Fruit fly (Drosophila melanogaster) whole organism, wandering third instar larva: ENCODE data around the gene Tdh.
"Not testable (repeated sequence)": the region's sequence is repeated elsewhere in the genome, so short reads cannot be mapped to it uniquely, and the experiment has no call there.

ENCODE experiments used
- Abd-B ChIP-seq: fragments of >200 bp; optimal IDR thresholded peaks from 2 replicates; lab custom pipeline; 2017; ENCODE audit warnings: missing biosample characterization, missing genetic modification characterization
- CG9705 ChIP-seq: fragments of 200-800 bp; sonication (Bioruptor generic); optimal IDR thresholded peaks from 2 replicates; lab custom pipeline; 2018; ENCODE audit warnings: missing biosample characterization, mild to moderate bottlenecking, missing genetic modification characterization
- Dfd ChIP-seq: fragments of >200 bp; optimal IDR thresholded peaks from 2 replicates; lab custom pipeline; 2017; ENCODE audit warnings: missing biosample characterization, missing genetic modification characterization
- Dif ChIP-seq: fragments of 200-275, 200-300 bp; sonication (Bioruptor generic); optimal IDR thresholded peaks from 2 replicates; lab custom pipeline; 2018; ENCODE audit warnings: missing biosample characterization, missing genetic modification characterization; ENCODE audit not compliant: partially characterized antibody
- GATAd ChIP-seq: sonication (Bioruptor generic); optimal IDR thresholded peaks from 2 replicates; lab custom pipeline; 2016; ENCODE audit warnings: missing biosample characterization, missing genetic modification characterization
- HLH106 ChIP-seq: fragments of 200-800 bp; optimal IDR thresholded peaks from 3 replicates; lab custom pipeline; 2019; ENCODE audit warnings: missing biosample characterization, mild to moderate bottlenecking, missing genetic modification characterization, moderate library complexity
- Hnf4 ChIP-seq: fragments of 200-800 bp; sonication (Bioruptor generic); optimal IDR thresholded peaks from 2 replicates; lab custom pipeline; 2016; ENCODE audit warnings: missing biosample characterization, mild to moderate bottlenecking, missing genetic modification characterization
- Hr78 ChIP-seq: fragments of >200 bp; optimal IDR thresholded peaks from 2 replicates; lab custom pipeline; 2017; ENCODE audit warnings: missing biosample characterization, missing genetic modification characterization
- Hr83 ChIP-seq: fragments of 200-300 bp; sonication (Bioruptor generic); optimal IDR thresholded peaks from 2 replicates; lab custom pipeline; 2016; ENCODE audit warnings: missing biosample characterization, mild to moderate bottlenecking, missing genetic modification characterization, moderate library complexity; ENCODE audit not compliant: poor library complexity, severe bottlenecking
- Jra ChIP-seq: sonication (Bioruptor generic); optimal IDR thresholded peaks from 2 replicates; lab custom pipeline; 2016; ENCODE audit warnings: missing biosample characterization, missing genetic modification characterization
- Mio ChIP-seq: sonication (Bioruptor generic); optimal IDR thresholded peaks from 2 replicates; lab custom pipeline; 2016; ENCODE audit warnings: missing biosample characterization, missing genetic modification characterization
- Myc ChIP-seq: fragments of >200 bp; optimal IDR thresholded peaks from 2 replicates; lab custom pipeline; 2017
- OdsH ChIP-seq: fragments of 200-800 bp; sonication (Bioruptor generic); optimal IDR thresholded peaks from 2 replicates; lab custom pipeline; 2016; ENCODE audit warnings: missing biosample characterization, mild to moderate bottlenecking, missing genetic modification characterization
- Rel ChIP-seq, 2 experiments: fragments of 200-800 bp; sonication (Bioruptor generic) in 1 of 2; optimal IDR thresholded peaks; 2 replicates in 1 of 2; 3 replicates in 1 of 2; lab custom pipeline; 2016 to 2019; ENCODE audit warnings: mild to moderate bottlenecking in 2 of 2, missing biosample characterization in 2 of 2, missing genetic modification characterization in 2 of 2, moderate library complexity in 1 of 2
- brk ChIP-seq: fragments of 200-800 bp; sonication (Bioruptor generic); optimal IDR thresholded peaks from 2 replicates; lab custom pipeline; 2016; ENCODE audit warnings: missing biosample characterization, mild to moderate bottlenecking, missing genetic modification characterization
- dmrt93B ChIP-seq: fragments of 200-800 bp; sonication (Bioruptor generic); optimal IDR thresholded peaks from 2 replicates; lab custom pipeline; 2018; ENCODE audit warnings: missing biosample characterization, mild to moderate bottlenecking, missing genetic modification characterization
- foxo ChIP-seq, 2 experiments: fragments of 200-800 bp; sonication (Bioruptor generic); optimal IDR thresholded peaks; 2 replicates in 1 of 2; 3 replicates in 1 of 2; lab custom pipeline; 2016 to 2017; ENCODE audit warnings: missing biosample characterization in 2 of 2, missing genetic modification characterization in 2 of 2
- fru ChIP-seq: fragments of 200-800 bp; sonication (Bioruptor generic); optimal IDR thresholded peaks from 3 replicates; lab custom pipeline; 2016; ENCODE audit warnings: missing biosample characterization, mild to moderate bottlenecking, missing genetic modification characterization
- h ChIP-seq: fragments of 200-800 bp; sonication (Bioruptor generic); optimal IDR thresholded peaks from 3 replicates; lab custom pipeline; 2016; ENCODE audit warnings: missing biosample characterization, mild to moderate bottlenecking, missing genetic modification characterization
- jim ChIP-seq: fragments of 175-275, 200-325 bp; sonication (Bioruptor generic); optimal IDR thresholded peaks from 2 replicates; lab custom pipeline; 2016; ENCODE audit warnings: missing biosample characterization, mild to moderate bottlenecking, missing genetic modification characterization
- pan ChIP-seq: fragments of >200 bp; optimal IDR thresholded peaks from 2 replicates; lab custom pipeline; 2017
- psq ChIP-seq: fragments of 200-800 bp; sonication (Bioruptor generic); optimal IDR thresholded peaks from 3 replicates; lab custom pipeline; 2017; ENCODE audit warnings: missing biosample characterization, mild to moderate bottlenecking, missing genetic modification characterization, moderate library complexity
- sv ChIP-seq: fragments of 200-800 bp; sonication (Bioruptor generic); optimal IDR thresholded peaks from 3 replicates; lab custom pipeline; 2016; ENCODE audit warnings: missing biosample characterization, missing genetic modification characterization
- tai ChIP-seq: sonication (Bioruptor generic); optimal IDR thresholded peaks from 2 replicates; lab custom pipeline; 2016; ENCODE audit warnings: missing biosample characterization, missing genetic modification characterization

The Tdh gene

DNA sequence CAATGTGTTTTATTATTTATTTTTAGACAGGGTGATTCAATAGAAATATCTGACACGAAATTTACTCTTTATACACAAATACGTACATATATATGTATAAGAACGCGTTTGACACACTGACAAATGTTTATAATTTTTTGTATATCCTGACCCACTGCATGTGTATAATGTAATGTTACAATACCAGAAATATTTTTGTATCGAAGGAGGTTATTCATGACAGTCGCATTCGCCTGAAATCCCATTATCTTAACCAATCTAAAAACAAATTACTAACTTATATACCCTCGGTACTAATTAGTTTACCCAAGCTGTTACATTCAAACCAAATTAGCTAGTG is 27.5 kb downstream of the Tdh start:
- TF ChIP-seq dmrt93B (GFP tag; lab: Kevin White, UChicago) (no peak), psq (GFP tag; lab: Kevin White, UChicago) (no peak), Rel (GFP tag; optimal IDR thresholded peaks at IDR 0.05; lab: Kevin White, UChicago) (no peak), Rel (tag; optimal IDR thresholded peaks at IDR 0.05; lab: Kevin White, UChicago) (no peak), pan (lab: Kevin White, UChicago) (no peak), GATAd (no peak), CG9705 (no peak), Hnf4 (GFP tag; lab: Kevin White, UChicago) (no peak), Hr83 (GFP tag; lab: Kevin White, UChicago) (no peak), Dif (GFP tag; lab: Kevin White, UChicago) (no peak), tai (GFP tag; lab: Kevin White, UChicago) (no peak)

DNA sequence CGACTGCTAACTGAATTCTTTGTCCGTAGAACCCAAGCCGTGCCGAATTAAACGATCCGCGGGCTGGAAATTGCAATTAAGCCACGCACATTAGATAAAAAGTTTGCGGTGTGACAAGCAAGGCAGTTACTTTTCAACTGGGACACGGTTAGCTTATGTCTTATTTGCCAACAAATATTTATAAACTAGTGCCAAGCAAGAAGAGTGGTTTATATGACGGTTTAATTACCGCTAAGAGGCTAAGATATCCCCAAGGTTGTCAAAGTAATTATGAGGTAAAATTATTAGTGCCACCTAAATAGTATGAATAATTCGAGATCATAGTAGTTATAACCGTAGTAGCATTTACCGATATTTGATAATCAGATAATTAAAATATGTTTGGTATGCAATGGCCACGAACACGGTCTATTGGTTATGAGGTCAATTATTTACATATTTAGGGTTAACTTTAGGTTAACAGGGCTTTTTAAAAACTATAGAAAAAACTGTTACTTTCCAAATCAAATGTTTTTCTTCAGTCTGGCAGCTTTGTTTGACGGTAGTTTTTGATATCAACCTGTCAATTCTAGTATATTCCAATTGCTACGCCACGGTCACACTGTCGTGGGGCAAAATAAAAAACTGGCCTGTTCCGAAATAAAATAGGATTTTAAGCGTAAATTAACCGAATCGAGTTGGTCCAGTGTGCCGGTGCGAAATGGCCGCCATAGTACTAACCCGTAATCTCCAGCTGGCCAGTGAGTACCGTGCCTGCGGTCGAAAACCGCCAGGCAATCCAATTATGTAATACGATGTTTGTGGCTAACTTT is 28.2 kb downstream of the Tdh start, which contains the start of gene ZnT77C:
ZnT77C (minus strand) TSS at position 142 of the 812 bp plus-strand sequence.
- TF ChIP-seq h (GFP tag; lab: Kevin White, UChicago) (no peak), psq (GFP tag; lab: Kevin White, UChicago) (no peak), Dfd (no peak), Rel (GFP tag; optimal IDR thresholded peaks at IDR 0.05; lab: Kevin White, UChicago) (no peak), Rel (tag; optimal IDR thresholded peaks at IDR 0.05; lab: Kevin White, UChicago) (peak; percentile 31), OdsH (GFP tag; lab: Kevin White, UChicago) (no peak)

DNA sequence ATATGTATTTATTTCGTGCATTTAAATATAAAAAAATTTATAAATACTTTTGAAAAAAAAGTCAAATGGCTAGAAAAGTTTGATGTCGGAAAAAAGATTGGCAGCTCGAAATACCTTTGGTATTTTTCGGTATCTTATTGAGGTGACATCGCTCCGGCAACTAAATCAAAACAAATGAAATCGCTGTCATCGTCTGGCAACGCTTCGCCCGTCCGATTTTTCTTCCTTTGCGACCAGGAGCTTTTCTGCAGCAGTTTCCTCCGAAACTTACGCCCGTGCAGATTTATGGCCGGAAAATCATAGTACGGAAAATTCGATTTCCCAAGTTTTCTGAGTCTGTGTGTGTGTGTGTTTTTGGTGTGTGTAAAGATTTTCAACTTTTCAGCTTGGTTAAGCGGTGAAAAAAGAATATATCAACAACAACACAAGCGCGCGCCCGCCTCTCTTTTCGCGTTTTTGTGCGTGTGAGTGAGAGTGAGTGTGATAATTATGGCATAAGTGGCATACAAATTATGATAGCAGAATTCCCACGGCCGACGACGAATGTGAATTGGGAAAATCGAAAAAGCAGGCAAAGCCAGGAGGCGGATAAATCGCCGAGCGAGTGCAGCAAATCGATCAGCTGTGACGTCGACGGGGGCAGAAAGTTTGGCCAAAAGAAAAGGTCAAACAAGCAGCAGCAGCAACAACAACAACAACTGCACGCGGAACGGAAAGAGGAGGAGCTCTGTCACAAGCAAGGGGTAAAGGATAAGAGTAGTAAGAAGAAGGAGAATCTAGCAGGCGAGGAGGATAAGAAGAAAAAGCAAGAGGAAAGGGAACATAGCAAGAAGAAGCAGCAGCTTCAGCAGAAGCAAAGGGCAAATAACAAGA is 30.6 kb downstream of the Tdh start, which contains the start of gene CG32425:
CG32425 (plus strand) TSS at position 200 of the 873 bp plus-strand sequence.
- TF ChIP-seq Dfd (no peak), HLH106 (tag; lab: Kevin White, UChicago) (peak; percentile 4), h (GFP tag; lab: Kevin White, UChicago) (peak; percentile 24), Rel (GFP tag; optimal IDR thresholded peaks at IDR 0.05; lab: Kevin White, UChicago) (no peak), Rel (tag; optimal IDR thresholded peaks at IDR 0.05; lab: Kevin White, UChicago) (peak; percentile 8), jim (GFP tag; lab: Kevin White, UChicago) (no peak), pan (lab: Kevin White, UChicago) (no peak), foxo (GFP tag; optimal IDR thresholded peaks at IDR 0.05; lab: Kevin White, UChicago) (peak in 1 of 2 experiments; percentile 37), Hr83 (GFP tag; lab: Kevin White, UChicago) (no peak), psq (GFP tag; lab: Kevin White, UChicago) (peak; percentile 67), Hr78 (GFP tag; lab: Kevin White, UChicago) (no peak), fru (GFP tag; lab: Kevin White, UChicago) (peak; percentile 25), OdsH (GFP tag; lab: Kevin White, UChicago) (no peak), Mio (GFP tag; lab: Kevin White, UChicago) (no peak), Myc (peak; percentile 18), Dif (GFP tag; lab: Kevin White, UChicago) (no peak)

DNA sequence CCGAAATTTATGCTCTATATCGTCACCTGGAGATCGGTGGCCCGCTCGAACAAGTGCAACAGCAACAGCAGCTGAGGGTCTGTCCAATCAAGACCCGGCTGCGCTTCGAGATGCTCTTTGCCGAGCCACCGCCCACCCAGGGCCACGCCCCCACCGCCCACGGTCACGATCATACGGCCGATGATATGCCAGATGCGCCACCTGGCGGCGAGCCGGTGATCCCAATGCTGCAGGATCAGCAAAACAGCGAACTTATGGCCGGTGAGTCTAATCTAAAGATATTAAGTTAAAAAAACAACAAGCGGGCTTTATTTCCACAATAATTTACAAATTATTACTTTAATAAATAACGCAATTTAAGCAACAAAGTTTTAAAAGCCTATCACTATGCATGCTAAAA is 31.5 kb downstream of the Tdh start:
- TF ChIP-seq brk (GFP tag; lab: Kevin White, UChicago) (no peak), Dfd (peak; percentile 87), sv (GFP tag; lab: Kevin White, UChicago) (no peak), tai (GFP tag; lab: Kevin White, UChicago) (no peak), Hnf4 (GFP tag; lab: Kevin White, UChicago) (no peak), Jra (GFP tag; lab: Kevin White, UChicago) (no peak)

DNA sequence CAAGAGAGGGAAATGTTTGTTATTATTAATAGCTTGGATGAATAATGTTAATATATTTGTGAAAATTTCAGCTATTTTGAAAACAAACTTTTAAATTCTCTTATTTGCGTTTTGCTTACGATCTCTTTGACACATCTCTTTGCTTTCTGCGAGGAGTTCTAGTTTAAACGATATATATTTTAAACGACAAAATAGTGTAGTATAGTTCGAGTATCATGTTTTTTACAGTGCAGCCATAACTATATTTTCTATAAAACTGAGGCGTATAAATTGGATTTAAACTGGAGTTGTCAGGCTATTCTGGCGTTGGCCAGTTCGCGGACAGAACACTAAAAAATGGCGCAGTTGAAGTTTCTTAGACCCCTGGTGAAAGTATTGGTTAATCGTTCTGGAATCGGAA is 32.8 kb downstream of the Tdh start, which contains the start of gene CG18281:
CG18281 (plus strand) TSS at position 301 of the 400 bp plus-strand sequence.
- not testable (repeated sequence) for TF ChIP-seq GATAd; Mio (GFP tag; lab: Kevin White, UChicago); Dfd
- TF ChIP-seq, all 38 proteins: peak for 0; not testable (repeated sequence) for 38

DNA sequence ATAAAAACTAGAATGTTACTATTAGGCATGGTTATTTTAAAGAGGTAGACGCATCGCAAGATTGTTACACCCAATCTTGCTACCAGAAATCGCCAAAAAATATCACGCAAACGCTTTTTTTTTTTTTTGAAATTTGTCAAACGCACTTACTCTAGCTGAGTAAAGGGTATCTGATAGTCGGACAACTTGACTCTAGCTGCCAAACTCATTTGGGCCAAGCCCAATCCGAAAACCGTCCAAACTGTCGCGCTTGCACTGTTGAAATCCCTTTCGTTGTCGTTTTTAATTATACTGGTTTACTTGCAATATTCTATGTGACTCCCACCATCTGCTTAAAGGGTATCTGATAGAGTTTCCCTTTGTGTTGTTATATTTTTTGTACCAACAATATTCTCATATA is 36.5 kb downstream of the Tdh start:
- no peak for TF ChIP-seq OdsH (GFP tag; lab: Kevin White, UChicago)
- no peak for TF ChIP-seq Jra (GFP tag; lab: Kevin White, UChicago)
- TF ChIP-seq Abd-B: no peak
- TF ChIP-seq Mio (GFP tag; lab: Kevin White, UChicago): no peak
- TF ChIP-seq pan (lab: Kevin White, UChicago): no peak
